Fruit fly (Drosophila melanogaster): Measurements from ENCODE around the gene Ran.

dm6 chrX:11146598-11147176, 1.8 kb downstream of the Ran start:
- TF ChIP-seq CG8478 (optimal IDR thresholded peaks at IDR 0.05) = no peak
- TF ChIP-seq CTCF (optimal IDR thresholded peaks at IDR 0.05) = no peak

All from S2 (cell line).